Fruit fly (Drosophila melanogaster) whole organism, pupa: ENCODE data around the gene CG6325.

ENCODE experiments used
- CG17806 ChIP-seq: fragments of 200-800 bp; sonication (Bioruptor generic); optimal IDR thresholded peaks from 2 replicates; lab custom pipeline; 2018; ENCODE audit warnings: missing biosample characterization, mild to moderate bottlenecking, missing genetic modification characterization, moderate library complexity
- CG9948 ChIP-seq: fragments of 200-800 bp; sonication (Bioruptor generic); optimal IDR thresholded peaks from 2 replicates; lab custom pipeline; 2018; ENCODE audit warnings: missing biosample characterization, mild to moderate bottlenecking, missing genetic modification characterization, moderate library complexity
- Ets98B ChIP-seq: fragments of 200-800 bp; sonication (Bioruptor generic); IDR thresholded peaks from 2 replicates; pipeline ENCODE4 v1.3.6; 2022; ENCODE audit warnings: missing biosample characterization, missing genetic modification characterization

DNA sequence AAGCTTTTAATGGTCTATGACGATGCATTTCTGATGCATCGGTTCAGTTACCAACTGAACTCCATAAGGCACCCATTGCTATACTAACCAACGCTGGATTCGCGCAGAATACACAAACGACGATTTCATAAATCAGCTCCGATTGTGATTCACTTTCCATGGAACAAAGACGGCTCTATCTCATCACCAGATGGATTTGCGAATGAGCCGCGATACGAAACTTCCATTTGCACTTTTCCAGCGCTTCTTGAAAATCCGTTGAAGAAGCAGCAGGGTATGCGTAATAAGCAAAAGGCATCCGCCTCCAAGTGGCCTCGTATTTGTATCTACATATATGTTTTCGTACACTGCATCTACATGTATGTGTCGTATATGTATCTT, 14.6 kb downstream of the CG6325 start:
- TF ChIP-seq CG17806 (tag; lab: Kevin White, UChicago) (no peak), CG9948 (no peak), Ets98B (GFP tag; lab: Robert Waterston, UW) (no peak)
